Worm (Caenorhabditis elegans): Measurements from ENCODE around the gene srv-8.

Gene srv-8

DNA sequence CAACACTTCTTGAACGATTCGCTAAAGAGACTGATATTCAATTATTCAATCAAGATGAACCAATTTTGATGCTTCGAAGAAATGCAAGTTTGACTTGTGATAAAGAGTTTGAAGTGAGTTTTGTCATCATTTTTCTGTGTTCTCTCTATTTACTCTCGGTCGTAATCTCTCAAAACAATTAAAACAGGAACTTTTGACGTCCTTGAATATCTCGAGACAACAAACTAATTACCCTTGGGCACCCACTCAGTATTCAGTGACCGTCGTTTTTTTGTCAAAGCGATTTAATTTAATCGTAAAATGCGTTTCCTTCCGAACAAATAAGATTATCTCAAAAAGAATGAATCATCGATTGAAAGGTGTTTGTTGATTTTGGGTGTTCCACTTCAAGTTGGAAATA lies 43.6 kb upstream of the srv-8 start:
- TF ChIP-seq pbrm-1 (GFP tag; IDR thresholded peaks at IDR 0.05) = no peak
- TF ChIP-seq ceh-27 (GFP tag; optimal IDR thresholded peaks at IDR 0.05) = peak; percentile 4

DNA sequence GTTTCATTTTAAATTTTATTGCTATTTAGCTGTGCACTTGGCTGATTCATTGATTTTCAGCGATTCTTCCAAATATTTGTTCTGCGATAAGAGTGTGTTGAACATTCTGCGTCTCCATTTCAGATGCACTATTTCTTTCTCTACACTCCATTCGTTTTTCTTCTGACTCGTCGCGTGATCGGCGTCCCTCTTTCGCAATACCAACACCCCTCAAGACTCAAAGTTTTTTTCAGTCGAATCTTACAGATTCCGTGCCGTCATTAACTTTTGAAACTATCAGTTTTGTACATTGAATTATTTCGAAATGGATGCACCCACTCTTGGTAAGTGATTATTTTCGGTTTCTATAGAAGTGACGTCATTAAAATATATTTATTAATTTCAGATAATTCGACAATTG lies 42.4 kb upstream of the srv-8 start, which contains the start of gene frm-10:
Gene frm-10 (plus strand): TSS at position 234 of the 400 bp plus-strand sequence.
- TF ChIP-seq B0261.1 (tag; optimal IDR thresholded peaks at IDR 0.05) (no peak), let-607 (tag; optimal IDR thresholded peaks at IDR 0.05) (peak; percentile 40 to 79), nfya-1 (tag; optimal IDR thresholded peaks at IDR 0.05; ENCODE audit: borderline replicate concordance, insufficient read depth) (no peak), madf-3 (GFP tag; IDR thresholded peaks at IDR 0.05) (no peak), snpc-3.4 (tag; optimal IDR thresholded peaks at IDR 0.05) (no peak), him-1 (tag; optimal IDR thresholded peaks at IDR 0.05) (no peak), Y53F4B.3 (GFP tag; IDR thresholded peaks at IDR 0.05) (no peak), egl-18 (GFP tag; IDR thresholded peaks at IDR 0.05) (no peak), egrh-3 (GFP tag; IDR thresholded peaks at IDR 0.05) (no peak), nhr-90 (tag; optimal IDR thresholded peaks at IDR 0.05) (peak; percentile 45), ceh-100 (GFP tag; IDR thresholded peaks at IDR 0.05) (no peak), T07F8.4 (tag; optimal IDR thresholded peaks at IDR 0.05) (no peak), D2030.7 (GFP tag; IDR thresholded peaks at IDR 0.05) (no peak), snpc-1.1 (tag; optimal IDR thresholded peaks at IDR 0.05; ENCODE audit: insufficient read depth) (no peak), sea-2 (GFP tag; IDR thresholded peaks at IDR 0.05) (no peak), lin-40 (tag; optimal IDR thresholded peaks at IDR 0.05) (peak; percentile 69), ztf-22 (GFP tag; optimal IDR thresholded peaks at IDR 0.05) (no peak), ZK185.1 (tag; optimal IDR thresholded peaks at IDR 0.05; ENCODE audit: poor library complexity, severe bottlenecking) (peak; percentile 54), Y79H2A.3 (GFP tag; conservative IDR thresholded peaks at IDR 0.05) (no peak), pha-4 (tag; optimal IDR thresholded peaks at IDR 0.05) (peak; percentile 34), C17E4.6 (GFP tag; IDR thresholded peaks at IDR 0.05) (no peak), C06A6.2 (GFP tag; conservative IDR thresholded peaks at IDR 0.05) (peak; percentile 51; the same call in 1 of the 2 replicates), ceh-58 (GFP tag; IDR thresholded peaks at IDR 0.05) (no peak), Y56A3A.18 (GFP tag; IDR thresholded peaks at IDR 0.05) (no peak), ztf-6 (GFP tag; IDR thresholded peaks at IDR 0.05) (no peak), ets-4 (GFP tag; optimal IDR thresholded peaks at IDR 0.05) (no peak), attf-3 (GFP tag; conservative IDR thresholded peaks at IDR 0.05) (0 out of 2 replicates have a peak, but pooled peaks have one; percentile 34), tbp1 (GFP tag; optimal IDR thresholded peaks at IDR 0.05) (no peak), B0336.3 (GFP tag; IDR thresholded peaks at IDR 0.05) (peak; percentile 78; the same call in 1 of the 2 replicates), ama-1 (optimal IDR thresholded peaks at IDR 0.05) (no peak), ama-1 (GFP tag; optimal IDR thresholded peaks at IDR 0.05) (no peak), ztf-3 (GFP tag; optimal IDR thresholded peaks at IDR 0.05) (no peak), unc-62 (GFP tag; optimal IDR thresholded peaks at IDR 0.05) (peak; percentile 54), bed-1 (GFP tag; IDR thresholded peaks at IDR 0.05) (no peak), egl-44 (GFP tag; IDR thresholded peaks at IDR 0.05) (peak; percentile 68; the same call in 1 of the 2 replicates), ceh-40 (GFP tag; IDR thresholded peaks at IDR 0.05) (no peak), cebp-1 (GFP tag; IDR thresholded peaks at IDR 0.05) (peak; percentile 99), cebp-1 (tag; optimal IDR thresholded peaks at IDR 0.05) (peak; percentile 100), F49E8.2 (tag; optimal IDR thresholded peaks at IDR 0.05; ENCODE audit: insufficient read depth) (no peak), bed-2 (GFP tag; IDR thresholded peaks at IDR 0.05) (no peak), rcor-1 (GFP tag; IDR thresholded peaks at IDR 0.05) (0 out of 2 replicates have a peak, but pooled peaks have one; percentile 36), ceh-27 (GFP tag; optimal IDR thresholded peaks at IDR 0.05) (peak; percentile 21), F37B4.10 (GFP tag; IDR thresholded peaks at IDR 0.05) (no peak), attf-5 (GFP tag; optimal IDR thresholded peaks at IDR 0.05) (peak; percentile 93), nfyb-1 (GFP tag; IDR thresholded peaks at IDR 0.05) (peak; percentile 74; the same call in 1 of the 2 replicates), pbrm-1 (GFP tag; IDR thresholded peaks at IDR 0.05) (peak; percentile 58; the same call in 1 of the 2 replicates)
